Worm (Caenorhabditis elegans): Measurements from ENCODE around the gene C16H3.3.

- TF ChIP-seq klf-2 (GFP tag; conservative IDR thresholded peaks at IDR 0.05) (no peak), T22C8.4 (GFP tag; IDR thresholded peaks at IDR 0.05) (no peak), ref-1 (GFP tag; conservative IDR thresholded peaks at IDR 0.05) (no peak), med-1 (GFP tag; optimal IDR thresholded peaks at IDR 0.05; ENCODE audit: insufficient read depth) (no peak), flt-1 (GFP tag; IDR thresholded peaks at IDR 0.05) (no peak), tab-1 (GFP tag; IDR thresholded peaks at IDR 0.05) (no peak), ztf-23 (GFP tag; IDR thresholded peaks at IDR 0.05) (no peak), ztf-29 (GFP tag; IDR thresholded peaks at IDR 0.05) (no peak)
Measured at ce11 chrX:17553772-17554171, 56.1 kb downstream of the C16H3.3 start.
